Fruit fly (Drosophila melanogaster) whole organism, embryonic: ENCODE data around the gene CG15725.

ENCODE experiments used
- B-H2 ChIP-seq: fragments of 200-800 bp; sonication (Bioruptor generic); optimal IDR thresholded peaks from 2 replicates; lab custom pipeline; 2018; ENCODE audit warnings: missing biosample characterization, mild to moderate bottlenecking, missing genetic modification characterization
- BtbVII ChIP-seq: fragments of 200-800 bp; sonication (Bioruptor generic); optimal IDR thresholded peaks from 3 replicates; lab custom pipeline; 2017; ENCODE audit warnings: missing biosample characterization, mild to moderate bottlenecking, missing genetic modification characterization
- CG11085 ChIP-seq: fragments of 200-800 bp; sonication (Bioruptor generic); IDR thresholded peaks from 2 replicates; pipeline ENCODE4 v1.3.6; 2022; ENCODE audit warnings: missing biosample characterization, missing genetic modification characterization
- CG11560 ChIP-seq: fragments of 200-800 bp; sonication (Bioruptor generic); IDR thresholded peaks from 3 replicates; pipeline ENCODE4 v1.3.6; 2022; ENCODE audit warnings: missing biosample characterization, missing genetic modification characterization
- CG12299 ChIP-seq: fragments of 200-800 bp; sonication (Bioruptor generic); optimal IDR thresholded peaks from 2 replicates; lab custom pipeline; 2018; ENCODE audit warnings: missing biosample characterization, mild to moderate bottlenecking, missing genetic modification characterization
- CG14050 ChIP-seq: fragments of 200-800 bp; sonication (Bioruptor generic); IDR thresholded peaks from 3 replicates; pipeline ENCODE4 v1.3.6; 2022; ENCODE audit warnings: missing biosample characterization, missing genetic modification characterization
- CG14965 ChIP-seq: fragments of 200-800 bp; sonication (Bioruptor generic); optimal IDR thresholded peaks from 2 replicates; lab custom pipeline; 2016; ENCODE audit warnings: missing biosample characterization, missing genetic modification characterization, borderline replicate concordance
- CG1602 ChIP-seq: fragments of 200-800 bp; sonication (Bioruptor generic); optimal IDR thresholded peaks from 3 replicates; lab custom pipeline; 2016; ENCODE audit warnings: missing biosample characterization, missing genetic modification characterization
- CG17385 ChIP-seq: fragments of 200-800 bp; sonication (Bioruptor generic); optimal IDR thresholded peaks from 3 replicates; lab custom pipeline; 2018; ENCODE audit warnings: missing biosample characterization, mild to moderate bottlenecking, missing genetic modification characterization
- CG17568 ChIP-seq: fragments of 200-800 bp; sonication (Bioruptor generic); optimal IDR thresholded peaks from 2 replicates; lab custom pipeline; 2018; ENCODE audit warnings: missing biosample characterization, mild to moderate bottlenecking, missing genetic modification characterization, moderate library complexity
- CG3065 ChIP-seq: fragments of 200-800 bp; sonication (Bioruptor generic); optimal IDR thresholded peaks from 2 replicates; lab custom pipeline; 2016; ENCODE audit warnings: missing biosample characterization, missing genetic modification characterization
- CG31388 ChIP-seq: fragments of 200-800 bp; sonication (Bioruptor generic); optimal IDR thresholded peaks from 2 replicates; lab custom pipeline; 2016; ENCODE audit warnings: missing biosample characterization, missing genetic modification characterization
- CG34376 ChIP-seq: fragments of 200-800 bp; sonication (Bioruptor generic); optimal IDR thresholded peaks from 2 replicates; lab custom pipeline; 2018; ENCODE audit warnings: missing biosample characterization, mild to moderate bottlenecking, missing genetic modification characterization
- CG42726 ChIP-seq: fragments of 200-800 bp; sonication (Bioruptor generic); IDR thresholded peaks from 2 replicates; pipeline ENCODE4 v1.3.6; 2022; ENCODE audit warnings: missing biosample characterization, missing genetic modification characterization; ENCODE audit not compliant: partially characterized antibody
- CG4360 ChIP-seq: fragments of 200-800 bp; sonication (Bioruptor generic); IDR thresholded peaks from 2 replicates; pipeline ENCODE4 v1.3.6; 2022; ENCODE audit warnings: missing biosample characterization, missing genetic modification characterization
- CG4424 ChIP-seq: fragments of 200-800 bp; sonication (Bioruptor generic); optimal IDR thresholded peaks from 3 replicates; lab custom pipeline; 2016; ENCODE audit warnings: missing biosample characterization, missing genetic modification characterization
- CG4707 ChIP-seq: fragments of 200-800 bp; sonication (Bioruptor generic); optimal IDR thresholded peaks from 2 replicates; lab custom pipeline; 2018; ENCODE audit warnings: missing biosample characterization, mild to moderate bottlenecking, missing genetic modification characterization, moderate library complexity
- CG7963 ChIP-seq: fragments of 200-800 bp; sonication (Bioruptor generic); IDR thresholded peaks from 3 replicates; pipeline ENCODE4 v1.3.6; 2022; ENCODE audit warnings: missing biosample characterization, missing genetic modification characterization; ENCODE audit not compliant: partially characterized antibody
- CG9437 ChIP-seq: fragments of 200-800 bp; sonication (Bioruptor generic); optimal IDR thresholded peaks from 2 replicates; lab custom pipeline; 2018; ENCODE audit warnings: missing biosample characterization, mild to moderate bottlenecking, missing genetic modification characterization
- CG9609 ChIP-seq: fragments of 200-800 bp; sonication (Bioruptor generic); optimal IDR thresholded peaks from 3 replicates; lab custom pipeline; 2016; ENCODE audit warnings: missing biosample characterization, missing genetic modification characterization
- CG9797 ChIP-seq: fragments of 200-800 bp; sonication (Bioruptor generic); optimal IDR thresholded peaks from 3 replicates; lab custom pipeline; 2018; ENCODE audit warnings: missing biosample characterization, mild to moderate bottlenecking, missing genetic modification characterization
- CTCF ChIP-seq: fragments of 200-800 bp; sonication (Bioruptor generic); optimal IDR thresholded peaks from 2 replicates; lab custom pipeline; 2017; ENCODE audit warnings: missing biosample characterization, mild to moderate bottlenecking, missing genetic modification characterization, moderate library complexity
- Camta ChIP-seq: fragments of 200-800 bp; sonication (Bioruptor generic); optimal IDR thresholded peaks from 2 replicates; lab custom pipeline; 2016; ENCODE audit warnings: missing biosample characterization, missing genetic modification characterization
- E2f1 ChIP-seq: fragments of 200-800 bp; sonication (Bioruptor generic); IDR thresholded peaks from 2 replicates; pipeline ENCODE4 v1.3.6; 2022; ENCODE audit warnings: missing biosample characterization, missing genetic modification characterization
- Elba2 ChIP-seq: fragments of 200-800 bp; sonication (Bioruptor generic); optimal IDR thresholded peaks from 3 replicates; lab custom pipeline; 2016; ENCODE audit warnings: missing biosample characterization, missing genetic modification characterization
- Ets97D ChIP-seq: fragments of 200-800 bp; sonication (Bioruptor generic); optimal IDR thresholded peaks from 3 replicates; lab custom pipeline; 2016; ENCODE audit warnings: missing biosample characterization, missing genetic modification characterization
- HLHmδ ChIP-seq: fragments of 200-800 bp; sonication (Bioruptor generic); optimal IDR thresholded peaks from 2 replicates; lab custom pipeline; 2018; ENCODE audit warnings: missing biosample characterization, mild to moderate bottlenecking, missing genetic modification characterization, moderate library complexity
- Hmx ChIP-seq: fragments of 200-800 bp; sonication (Bioruptor generic); optimal IDR thresholded peaks from 2 replicates; lab custom pipeline; 2016; ENCODE audit warnings: missing biosample characterization, missing genetic modification characterization
- Hr78 ChIP-seq, 2 experiments: fragments of 200-800 bp in 1 of 2; fragments of >200 bp in 1 of 2; sonication (Bioruptor generic) in 1 of 2; optimal IDR thresholded peaks; 2 replicates each; lab custom pipeline; 2017 to 2019; ENCODE audit warnings: missing biosample characterization in 2 of 2, missing genetic modification characterization in 2 of 2, mild to moderate bottlenecking in 1 of 2, moderate library complexity in 1 of 2
- NfI ChIP-seq: fragments of 200-800 bp; sonication (Bioruptor generic); optimal IDR thresholded peaks from 3 replicates; lab custom pipeline; 2018; ENCODE audit warnings: missing biosample characterization, mild to moderate bottlenecking, missing genetic modification characterization, moderate library complexity
- Poxn ChIP-seq: fragments of 200-800 bp; sonication (Bioruptor generic); IDR thresholded peaks from 2 replicates; pipeline ENCODE4 v1.3.6; 2022; ENCODE audit warnings: missing biosample characterization, missing genetic modification characterization
- Rx ChIP-seq: fragments of 200-800 bp; sonication (Bioruptor generic); IDR thresholded peaks from 2 replicates; pipeline ENCODE4 v1.3.6; 2022; ENCODE audit warnings: missing biosample characterization, missing genetic modification characterization
- Sox100B ChIP-seq: fragments of 200-800 bp; sonication (Bioruptor generic); optimal IDR thresholded peaks from 3 replicates; lab custom pipeline; 2018; ENCODE audit warnings: missing biosample characterization, mild to moderate bottlenecking, missing genetic modification characterization
- az2 ChIP-seq: fragments of 200-800 bp; sonication (Bioruptor generic); optimal IDR thresholded peaks from 3 replicates; lab custom pipeline; 2016; ENCODE audit warnings: missing biosample characterization, missing genetic modification characterization
- caup ChIP-seq: fragments of 200-800 bp; sonication (Bioruptor generic); optimal IDR thresholded peaks from 3 replicates; lab custom pipeline; 2017; ENCODE audit warnings: missing biosample characterization, mild to moderate bottlenecking, missing genetic modification characterization, moderate library complexity; ENCODE audit not compliant: severe bottlenecking
- crc ChIP-seq: fragments of 200-800 bp; sonication (Bioruptor generic); optimal IDR thresholded peaks from 2 replicates; lab custom pipeline; 2016; ENCODE audit warnings: missing biosample characterization, missing genetic modification characterization
- eyg ChIP-seq: fragments of 200-800 bp; sonication (Bioruptor generic); optimal IDR thresholded peaks from 3 replicates; lab custom pipeline; 2016; ENCODE audit warnings: missing biosample characterization, missing genetic modification characterization
- fd96Cb ChIP-seq: fragments of 200-800 bp; sonication (Bioruptor generic); optimal IDR thresholded peaks from 2 replicates; lab custom pipeline; 2018; ENCODE audit warnings: missing biosample characterization, mild to moderate bottlenecking, missing genetic modification characterization, moderate library complexity
- ftz-f1 ChIP-seq: fragments of 200-800 bp; sonication (Bioruptor generic); optimal IDR thresholded peaks from 2 replicates; lab custom pipeline; 2016; ENCODE audit warnings: missing biosample characterization, missing genetic modification characterization
- fu2 ChIP-seq: fragments of 200-800 bp; sonication (Bioruptor generic); optimal IDR thresholded peaks from 2 replicates; lab custom pipeline; 2016; ENCODE audit warnings: missing biosample characterization, missing genetic modification characterization
- gcm ChIP-seq: fragments of 200-800 bp; sonication (Bioruptor generic); optimal IDR thresholded peaks from 2 replicates; lab custom pipeline; 2019; ENCODE audit warnings: missing biosample characterization, mild to moderate bottlenecking, missing genetic modification characterization, moderate library complexity
- jigr1 ChIP-seq: fragments of 200-800 bp; sonication (Bioruptor generic); IDR thresholded peaks from 3 replicates; pipeline ENCODE4 v1.3.6; 2022; ENCODE audit warnings: missing biosample characterization, missing genetic modification characterization
- mirr ChIP-seq: fragments of 200-800 bp; sonication (Bioruptor generic); optimal IDR thresholded peaks from 3 replicates; lab custom pipeline; 2018; ENCODE audit warnings: missing biosample characterization, mild to moderate bottlenecking, missing genetic modification characterization
- org-1 ChIP-seq: fragments of 200-800 bp; sonication (Bioruptor generic); optimal IDR thresholded peaks from 2 replicates; lab custom pipeline; 2017; ENCODE audit warnings: missing biosample characterization, missing genetic modification characterization
- pho ChIP-seq: fragments of 200-800 bp; sonication (Bioruptor generic); optimal IDR thresholded peaks from 2 replicates; lab custom pipeline; 2016; ENCODE audit warnings: missing biosample characterization, missing genetic modification characterization
- row ChIP-seq: fragments of 200-800 bp; sonication (Bioruptor generic); IDR thresholded peaks from 3 replicates; pipeline ENCODE4 v1.3.6; 2022; ENCODE audit warnings: missing biosample characterization, missing genetic modification characterization
- sim ChIP-seq: fragments of 200-800 bp; sonication (Bioruptor generic); IDR thresholded peaks from 2 replicates; pipeline ENCODE4 v1.3.6; 2022; ENCODE audit warnings: missing biosample characterization, missing genetic modification characterization
- sisA ChIP-seq: fragments of 200-800 bp; sonication (Bioruptor generic); IDR thresholded peaks from 2 replicates; pipeline ENCODE4 v1.3.6; 2022; ENCODE audit warnings: missing biosample characterization, missing genetic modification characterization
- tx ChIP-seq: fragments of 200-800 bp; sonication (Bioruptor generic); optimal IDR thresholded peaks from 2 replicates; lab custom pipeline; 2016; ENCODE audit warnings: missing biosample characterization, missing genetic modification characterization
- vnd ChIP-seq: fragments of 200-800 bp; sonication (Bioruptor generic); IDR thresholded peaks from 3 replicates; pipeline ENCODE4 v1.3.6; 2022; ENCODE audit warnings: missing biosample characterization, missing genetic modification characterization; ENCODE audit not compliant: partially characterized antibody
- zfh1 ChIP-seq: fragments of 200-800 bp; sonication (Bioruptor generic); IDR thresholded peaks from 3 replicates; pipeline ENCODE4 v1.3.6; 2022; ENCODE audit warnings: missing biosample characterization, missing genetic modification characterization

Gene CG15725

dm6 chrX:12737735-12738390 lies 32.2 kb downstream of the CG15725 start (continued):
- peak; percentile 56 for TF ChIP-seq caup (GFP tag; lab: Kevin White, UChicago)
- no peak for TF ChIP-seq CG34376 (GFP tag; lab: Kevin White, UChicago)
- no peak for TF ChIP-seq crc (GFP tag; lab: Kevin White, UChicago)
- TF ChIP-seq zfh1, result peak; percentile 38; the same call in 1 of the 3 replicates
- no peak for TF ChIP-seq ftz-f1
- peak; percentile 9 for TF ChIP-seq CG31388 (GFP tag; lab: Kevin White, UChicago)
- no peak for TF ChIP-seq CG9609
- TF ChIP-seq vnd (GFP tag; lab: Robert Waterston, UW), result no peak
- TF ChIP-seq Sox100B (GFP tag; lab: Kevin White, UChicago), result peak; percentile 92
- no peak for TF ChIP-seq CG17568 (GFP tag; lab: Kevin White, UChicago)
- peak; percentile 39 for TF ChIP-seq CG12299 (tag; lab: Kevin White, UChicago)
- TF ChIP-seq jigr1 (GFP tag; lab: Robert Waterston, UW), result no peak
- no peak for TF ChIP-seq CG4707 (GFP tag; lab: Kevin White, UChicago)
- no peak for TF ChIP-seq CG11085 (GFP tag; lab: Robert Waterston, UW)
- TF ChIP-seq sisA, result peak; percentile 55
- no peak for TF ChIP-seq eyg
- peak; percentile 78 for TF ChIP-seq CG17385 (GFP tag; lab: Kevin White, UChicago)
- no peak for TF ChIP-seq CG14965
- TF ChIP-seq CG7963, result no peak
- TF ChIP-seq BtbVII (GFP tag; lab: Kevin White, UChicago), result peak; percentile 61
- peak; percentile 86 for TF ChIP-seq CG9437 (GFP tag; lab: Kevin White, UChicago)
- no peak for TF ChIP-seq CG11560
- no peak for TF ChIP-seq CG42726 (GFP tag; lab: Robert Waterston, UW)
- TF ChIP-seq Rx (GFP tag; lab: Robert Waterston, UW), result no peak
- TF ChIP-seq B-H2 (GFP tag; lab: Kevin White, UChicago), result no peak
- peak; percentile 42; the same call in 1 of the 2 replicates for TF ChIP-seq E2f1
- TF ChIP-seq Hr78 (GFP tag; optimal IDR thresholded peaks at IDR 0.05; lab: Kevin White, UChicago), result peak in 1 of 2 experiments; percentile 60
- TF ChIP-seq sim (GFP tag; lab: Robert Waterston, UW), result peak; percentile 24; the same call in 1 of the 2 replicates
- TF ChIP-seq Ets97D (GFP tag; lab: Kevin White, UChicago), result no peak
- TF ChIP-seq az2 (GFP tag; lab: Kevin White, UChicago), result peak; percentile 62
- TF ChIP-seq tx (GFP tag; lab: Kevin White, UChicago), result no peak
- no peak for TF ChIP-seq mirr (GFP tag; lab: Kevin White, UChicago)
- TF ChIP-seq CG14050 (GFP tag; lab: Robert Waterston, UW), result 0 out of 3 replicates have a peak, but pooled peaks have one; percentile 27
- TF ChIP-seq fu2, result no peak
- no peak for TF ChIP-seq CG4360 (GFP tag; lab: Robert Waterston, UW)
- TF ChIP-seq HLHmδ, result no peak
- peak; percentile 45 for TF ChIP-seq NfI (GFP tag; lab: Kevin White, UChicago)
- peak; percentile 36 for TF ChIP-seq Camta (GFP tag; lab: Kevin White, UChicago)
- TF ChIP-seq Hmx (GFP tag; lab: Kevin White, UChicago), result no peak
- peak; percentile 71 for TF ChIP-seq gcm (GFP tag; lab: Kevin White, UChicago)
- TF ChIP-seq Elba2 (GFP tag; lab: Kevin White, UChicago), result no peak
- TF ChIP-seq CG4424 (GFP tag; lab: Kevin White, UChicago), result peak; percentile 64
- peak; percentile 1 for TF ChIP-seq pho (GFP tag; lab: Kevin White, UChicago)
- TF ChIP-seq CG9797 (GFP tag; lab: Kevin White, UChicago), result no peak
- peak; percentile 64 for TF ChIP-seq org-1 (GFP tag; lab: Kevin White, UChicago)
- TF ChIP-seq row (GFP tag; lab: Robert Waterston, UW), result peak; percentile 57
- peak; percentile 12 for TF ChIP-seq CTCF (GFP tag; lab: Kevin White, UChicago)
- no peak for TF ChIP-seq CG3065 (GFP tag; lab: Kevin White, UChicago)
- TF ChIP-seq CG1602 (GFP tag; lab: Kevin White, UChicago), result peak; percentile 57
- TF ChIP-seq fd96Cb (tag; lab: Kevin White, UChicago), result peak; percentile 84
- no peak for TF ChIP-seq Poxn
